Worm (Caenorhabditis elegans) whole organism, L3 larva: Measurements from ENCODE around the gene frpr-21.

Source experiments
- fos-1 ChIP-seq: fragments of 150-350 bp; optimal IDR thresholded peaks from 2 replicates; lab custom pipeline; 2014; ENCODE audit warnings: missing biosample characterization, missing genetic modification characterization
- lin-15B ChIP-seq: fragments of 150-350 bp; optimal IDR thresholded peaks from 2 replicates; lab custom pipeline; 2014; ENCODE audit warnings: missing biosample characterization, missing genetic modification characterization
- nhr-237 ChIP-seq: fragments of 150-350 bp; optimal IDR thresholded peaks from 2 replicates; lab custom pipeline; 2014; ENCODE audit warnings: missing biosample characterization, missing genetic modification characterization
- nhr-67 ChIP-seq: fragments of 150-350 bp; optimal IDR thresholded peaks from 2 replicates; lab custom pipeline; 2014; ENCODE audit warnings: missing biosample characterization, missing genetic modification characterization
- pha-4 ChIP-seq: fragments of 150-350 bp; optimal IDR thresholded peaks from 2 replicates; lab custom pipeline; 2014; ENCODE audit warnings: missing biosample characterization, missing genetic modification reagents, missing genetic modification characterization
- unc-62 ChIP-seq: fragments of 150-350 bp; sonication (generic microtip); optimal IDR thresholded peaks from 4 replicates; lab custom pipeline; 2014; ENCODE audit warnings: missing biosample characterization, missing genetic modification reagents, missing genetic modification characterization

ce11 chrII:10379546-10379945, 42.3 kb downstream of the frpr-21 start:
- TF ChIP-seq unc-62 (GFP tag; lab: Kevin White, UChicago), result no peak
- no peak for TF ChIP-seq fos-1
- no peak for TF ChIP-seq nhr-237 (tag; lab: Kevin White, UChicago)
- TF ChIP-seq pha-4 (tag; lab: Kevin White, UChicago), result no peak
- TF ChIP-seq lin-15B (tag; lab: Kevin White, UChicago), result no peak
- TF ChIP-seq nhr-67 (tag; lab: Kevin White, UChicago), result no peak
